Worm (Caenorhabditis elegans) whole organism, dauer: ENCODE data around the gene srt-56.

Experiments
- unc-62 ChIP-seq: sonication (generic microtip); optimal IDR thresholded peaks from 2 replicates; lab custom pipeline; 2017; ENCODE audit warnings: missing biosample characterization, missing genetic modification reagents, missing genetic modification characterization

Gene srt-56

DNA sequence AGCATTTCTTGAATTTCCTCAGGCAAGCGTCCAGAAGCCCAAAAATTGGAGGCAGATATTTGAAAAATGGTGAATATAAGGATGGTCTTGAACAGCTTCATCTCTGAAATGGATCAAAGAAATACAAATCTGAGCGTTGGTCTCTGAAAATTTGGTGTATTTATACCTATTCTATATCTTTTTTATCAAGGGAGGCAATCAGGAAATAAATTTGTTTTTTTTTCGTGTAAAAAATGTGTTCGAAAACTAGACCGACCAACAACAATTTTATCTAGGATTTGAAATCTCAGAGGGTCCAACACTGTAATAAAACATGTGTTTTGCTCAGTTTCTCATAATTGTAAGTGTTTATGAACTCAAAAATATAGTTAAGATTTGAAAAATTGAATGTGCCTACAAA is at the start of gene srt-56:
Gene srt-56 (minus strand): TSS at position 101 of the 400 bp plus-strand sequence.
- no peak for TF ChIP-seq unc-62

DNA sequence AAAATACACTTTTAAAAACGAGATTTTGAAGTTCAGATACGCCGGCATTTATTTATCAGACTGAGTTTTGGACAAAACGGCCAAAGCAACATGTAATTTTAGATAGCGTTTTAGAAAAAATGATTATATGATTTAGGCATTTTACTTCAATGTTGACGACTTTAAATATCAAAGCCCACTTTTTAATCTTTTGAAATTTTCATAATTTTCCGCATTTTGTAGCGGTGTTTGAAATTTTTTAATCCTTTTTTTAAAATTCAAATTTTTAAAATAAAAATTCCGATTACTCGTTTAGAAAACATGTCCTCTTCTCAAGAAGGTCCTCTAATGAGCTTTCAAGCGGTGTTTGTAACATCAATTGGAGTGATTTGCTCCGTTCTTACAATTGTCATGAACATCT is 48.2 kb upstream of the srt-56 start, which contains the start of gene srbc-6:
Gene srbc-6 (plus strand): TSS at position 301 of the 400 bp plus-strand sequence.
- no peak for TF ChIP-seq unc-62

DNA sequence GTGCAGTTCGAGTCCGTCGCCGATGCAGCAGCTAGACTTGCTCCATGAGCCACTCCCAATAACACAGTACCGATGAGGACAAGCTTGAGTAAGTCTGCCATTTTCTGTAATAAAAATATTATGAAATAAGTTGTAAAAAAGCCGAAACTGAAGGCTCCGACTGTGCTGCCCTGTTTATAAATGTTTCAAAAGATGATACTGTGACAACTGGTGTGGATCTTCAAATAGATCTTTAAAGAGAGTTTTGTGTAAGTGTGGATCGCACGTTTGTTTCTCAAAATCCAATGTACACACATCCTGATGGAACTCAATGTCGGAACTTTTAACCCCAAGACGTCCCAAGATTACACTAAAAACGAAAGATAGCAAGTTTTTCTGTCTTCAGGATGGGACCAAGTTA is 47.0 kb upstream of the srt-56 start, which contains the start of gene C36C5.15:
Gene C36C5.15 (minus strand): TSS at position 101 of the 400 bp plus-strand sequence.
- TF ChIP-seq unc-62, result no peak

DNA sequence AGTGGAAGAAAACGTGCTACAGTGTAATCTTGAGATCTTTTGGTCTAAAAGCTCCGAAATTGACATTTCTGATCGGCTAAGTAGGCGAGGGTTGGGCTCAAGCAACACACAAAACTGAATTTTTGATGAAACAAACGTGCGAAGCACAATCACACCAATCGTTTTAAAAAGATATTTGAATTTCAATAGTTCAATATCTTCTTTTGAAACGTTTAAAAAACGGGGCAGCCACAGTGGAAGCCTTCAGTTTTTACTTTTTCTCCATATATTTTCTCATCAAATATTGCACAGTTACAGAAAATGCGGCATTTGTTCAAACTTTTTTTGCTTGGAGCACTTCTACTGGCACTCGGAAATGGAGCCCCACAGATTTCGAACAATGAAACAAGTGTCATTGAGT is 44.6 kb upstream of the srt-56 start, which contains the start of gene C36C5.4:
Gene C36C5.4 (plus strand): TSS at position 301 of the 400 bp plus-strand sequence.
- TF ChIP-seq unc-62, result no peak

DNA sequence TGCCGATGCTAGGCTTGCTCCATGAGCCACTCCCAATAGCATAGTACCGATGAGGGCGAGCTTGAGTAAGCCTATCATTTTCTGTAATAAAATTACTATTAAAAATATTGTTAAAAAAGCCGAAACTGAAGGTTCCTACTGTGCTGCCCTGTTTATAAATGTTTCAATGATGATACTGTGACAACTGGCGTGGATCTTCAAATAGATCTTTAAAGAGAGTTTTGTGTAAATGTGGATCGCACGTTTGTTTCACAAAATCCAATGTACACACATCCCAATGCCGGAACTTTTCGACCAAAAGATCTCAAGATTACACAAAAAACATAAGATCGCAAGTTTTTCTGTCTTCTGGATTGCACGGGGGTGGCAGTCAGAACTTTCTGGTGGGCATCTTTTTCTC is 43.8 kb upstream of the srt-56 start, which contains the start of gene C36C5.14:
Gene C36C5.14 (minus strand): TSS at position 101 of the 400 bp plus-strand sequence.
- TF ChIP-seq unc-62, result no peak

DNA sequence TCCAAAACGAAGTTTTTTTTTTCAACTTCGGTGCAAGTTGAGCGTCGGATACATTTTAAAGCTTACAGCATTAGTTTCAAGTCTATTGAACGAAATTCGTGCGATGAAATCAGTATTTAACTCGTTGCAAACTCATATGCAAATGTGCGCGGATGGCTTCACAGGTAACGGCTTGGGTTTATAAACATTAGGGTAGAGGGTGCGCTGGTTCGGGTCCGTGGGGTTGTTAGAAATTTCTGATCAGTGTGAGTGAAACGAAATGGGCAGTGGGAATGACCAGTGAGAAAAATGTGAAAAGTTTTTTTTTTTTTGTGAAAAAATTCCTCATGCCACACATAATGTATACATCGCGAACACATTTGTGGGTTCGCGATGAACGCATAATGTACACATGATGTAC is 41.5 kb upstream of the srt-56 start:
- no peak for TF ChIP-seq unc-62

DNA sequence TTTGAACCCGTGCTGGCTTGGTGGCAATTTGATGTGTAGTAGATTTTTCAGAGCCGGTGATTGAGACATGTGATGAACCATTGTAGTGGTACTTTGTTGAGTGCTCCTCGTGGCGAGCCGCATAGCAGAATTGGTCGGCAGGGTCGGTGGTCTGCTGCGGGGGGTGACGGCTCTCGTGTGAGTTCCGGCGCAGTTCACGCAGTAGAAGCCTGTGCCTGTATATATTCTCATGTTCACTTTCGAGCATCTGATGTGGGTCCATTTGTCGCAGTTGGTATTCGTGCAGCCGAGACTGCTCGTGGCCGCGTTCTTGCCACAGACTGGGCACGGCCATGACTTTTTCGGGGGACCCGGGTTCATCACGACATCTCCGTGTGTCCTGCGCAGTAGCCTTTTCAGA is 40.7 kb upstream of the srt-56 start:
- no peak for TF ChIP-seq unc-62

DNA sequence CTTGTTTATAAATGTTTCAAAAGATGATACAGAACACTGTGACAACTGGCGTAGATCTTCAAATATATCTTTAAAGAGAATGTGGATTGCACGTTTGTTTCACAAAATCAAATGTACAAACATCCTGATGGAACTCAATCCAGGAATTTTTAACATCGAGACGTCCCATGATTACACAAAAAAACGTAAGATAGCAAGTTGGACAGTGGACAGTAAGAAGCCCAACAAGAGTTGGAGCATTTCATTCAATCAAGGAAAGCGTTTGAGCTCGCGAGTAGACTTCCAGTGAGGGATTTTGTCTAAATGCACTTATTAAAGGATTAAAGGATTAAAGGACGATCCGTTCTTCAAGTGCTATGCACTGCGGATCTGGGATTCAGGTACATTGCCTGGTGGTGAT is 37.6 kb upstream of the srt-56 start, which contains the start of gene C36C5.12:
Gene C36C5.12 (minus strand): TSS at position 101 of the 400 bp plus-strand sequence.
- TF ChIP-seq unc-62, result no peak

DNA sequence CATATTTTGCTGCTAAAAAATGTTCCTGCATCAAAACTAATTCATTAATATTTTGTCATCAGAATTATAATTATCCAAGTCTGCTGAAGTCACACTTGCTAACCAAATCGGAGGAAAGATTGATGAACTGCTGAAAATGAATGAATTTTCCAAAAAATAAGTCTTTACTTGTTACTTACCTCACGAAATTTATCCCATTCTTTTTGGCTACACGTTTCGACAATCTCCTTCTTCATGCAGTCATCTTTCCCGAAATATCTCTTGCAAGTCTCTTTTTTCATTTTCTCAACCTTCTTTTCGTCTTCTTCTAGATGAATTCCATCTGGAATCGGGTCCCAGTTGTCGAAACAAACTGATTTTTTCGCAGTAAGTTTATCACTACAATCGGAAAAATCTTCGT is 36.7 kb upstream of the srt-56 start:
- TF ChIP-seq unc-62, result no peak

DNA sequence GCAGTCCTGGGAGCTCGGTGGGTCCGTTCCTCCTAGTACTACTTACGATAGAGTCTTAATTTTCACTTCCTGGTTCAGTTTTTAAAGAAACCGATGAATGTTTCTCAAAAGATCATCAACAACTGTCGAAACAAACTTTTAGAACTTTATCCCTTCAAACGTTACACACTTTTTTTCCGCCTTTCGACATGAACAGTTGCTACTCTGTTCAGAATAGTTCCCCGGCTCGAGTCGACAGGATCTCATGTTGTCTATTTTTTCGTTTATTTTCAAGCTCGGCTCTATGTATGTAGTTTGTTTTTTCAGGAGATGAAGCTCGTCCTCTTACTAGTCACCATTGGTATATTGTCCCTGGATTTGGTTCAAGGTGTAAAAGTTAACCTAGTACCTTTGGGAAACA is 35.1 kb upstream of the srt-56 start, which contains the start of gene exh-1:
Gene exh-1 (plus strand): TSS at position 301 of the 400 bp plus-strand sequence.
- TF ChIP-seq unc-62, result no peak

DNA sequence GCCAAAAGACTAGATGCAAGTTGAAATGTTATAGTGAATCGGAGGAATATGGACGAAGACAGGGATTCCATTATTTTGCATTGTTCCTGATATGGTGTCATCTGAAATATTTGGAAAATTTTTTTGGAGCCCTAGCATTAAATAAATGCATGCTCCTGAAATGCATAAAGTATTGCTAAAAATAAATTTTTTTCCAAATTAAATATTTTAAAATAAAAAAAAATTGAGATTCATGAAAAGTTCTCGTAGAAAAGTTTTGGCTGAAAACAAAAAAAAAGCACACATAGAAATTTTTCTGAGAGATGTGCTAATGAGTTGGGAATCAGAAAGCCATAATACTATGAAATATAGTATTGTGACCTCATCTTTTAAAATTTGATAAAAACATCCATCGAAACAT is 33.4 kb upstream of the srt-56 start, which contains the start of gene srab-7:
Gene srab-7 (minus strand): TSS at position 101 of the 400 bp plus-strand sequence.
- no peak for TF ChIP-seq unc-62

DNA sequence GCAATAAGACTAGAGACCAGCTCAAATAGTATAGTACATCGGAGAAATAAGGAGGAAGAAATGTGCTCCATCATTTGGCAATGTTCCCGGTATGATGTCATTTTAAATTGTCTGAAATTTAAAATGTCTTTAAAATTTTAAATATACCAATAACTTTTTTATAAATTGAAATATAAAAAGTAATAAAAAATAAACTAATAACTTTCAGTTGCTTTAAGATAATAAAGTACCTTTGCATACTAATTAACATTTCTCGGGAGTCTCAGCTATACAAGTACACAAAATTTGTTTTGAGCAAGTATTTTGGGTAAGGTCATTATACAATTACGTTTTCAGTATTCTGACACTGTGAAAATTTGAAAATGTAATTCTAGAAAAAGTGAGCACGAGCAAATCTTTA is 30.2 kb upstream of the srt-56 start, which contains the start of gene srab-6:
Gene srab-6 (minus strand): TSS at position 101 of the 400 bp plus-strand sequence.
- TF ChIP-seq unc-62, result no peak

DNA sequence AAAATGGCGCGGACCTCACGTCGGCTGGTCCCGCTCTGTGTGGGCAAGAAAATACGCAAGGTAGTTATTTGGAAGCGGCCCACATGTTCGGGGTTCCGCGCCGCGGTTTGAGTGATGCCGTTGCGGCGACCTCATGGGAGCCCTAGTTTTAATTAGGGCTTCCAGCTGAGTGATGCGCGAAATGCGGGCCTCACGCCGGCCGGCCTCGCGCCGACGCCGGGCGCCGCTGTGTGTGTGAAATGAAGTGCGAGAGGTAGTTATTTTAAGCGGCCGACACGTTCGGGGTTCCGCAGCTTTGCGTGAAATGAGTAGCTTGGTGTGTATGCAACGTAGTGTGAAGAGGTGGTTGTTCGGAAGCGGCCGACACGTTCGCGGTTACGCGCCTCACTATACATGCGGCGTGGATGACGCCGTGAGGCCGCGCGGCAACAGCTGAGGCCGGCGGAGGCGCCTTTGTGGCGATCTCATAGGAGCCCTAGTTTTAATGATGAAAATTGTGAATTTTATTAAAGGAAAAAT is 28.3 kb upstream of the srt-56 start:
- no peak for TF ChIP-seq unc-62

DNA sequence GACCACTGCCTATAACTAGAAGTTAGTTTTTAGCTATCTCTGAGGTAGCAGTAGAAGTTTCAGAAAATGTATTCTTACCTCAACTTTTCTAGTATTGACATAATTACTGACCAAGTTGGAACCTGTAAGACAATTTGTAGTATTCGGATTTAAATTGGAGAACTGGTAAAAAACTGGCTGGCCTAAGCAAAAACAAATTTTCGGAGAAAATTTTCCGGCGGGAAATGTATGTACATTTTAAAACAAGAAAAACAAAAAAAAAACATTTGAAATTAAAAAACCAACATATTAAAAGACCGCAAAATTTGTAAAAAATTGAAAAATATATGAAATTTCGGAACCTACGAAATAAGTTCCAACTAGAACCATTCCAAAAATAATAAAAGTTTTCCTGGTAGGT is 25.3 kb upstream of the srt-56 start, which contains the start of gene srab-11:
Gene srab-11 (minus strand): TSS at position 101 of the 400 bp plus-strand sequence.
- TF ChIP-seq unc-62, result no peak

DNA sequence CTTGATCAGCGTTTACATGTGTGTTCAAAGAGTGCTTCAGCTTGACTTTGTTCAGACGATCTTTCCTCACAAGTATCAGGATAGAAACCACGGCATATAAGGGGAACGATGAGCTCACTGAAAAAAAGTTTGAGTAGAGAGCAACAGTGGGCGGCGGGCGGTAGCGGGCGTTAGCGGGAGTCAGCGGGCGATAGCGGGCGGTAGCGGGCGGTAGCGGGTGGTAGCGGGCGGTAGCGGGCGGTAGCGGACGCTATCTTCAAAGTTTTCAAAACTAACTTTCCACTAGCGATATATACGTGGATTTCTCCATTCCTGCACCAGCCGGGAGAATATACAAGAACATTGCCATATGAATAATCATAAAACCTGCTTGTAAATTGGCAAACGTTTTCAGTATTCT is 23.6 kb upstream of the srt-56 start:
- TF ChIP-seq unc-62, result no peak

DNA sequence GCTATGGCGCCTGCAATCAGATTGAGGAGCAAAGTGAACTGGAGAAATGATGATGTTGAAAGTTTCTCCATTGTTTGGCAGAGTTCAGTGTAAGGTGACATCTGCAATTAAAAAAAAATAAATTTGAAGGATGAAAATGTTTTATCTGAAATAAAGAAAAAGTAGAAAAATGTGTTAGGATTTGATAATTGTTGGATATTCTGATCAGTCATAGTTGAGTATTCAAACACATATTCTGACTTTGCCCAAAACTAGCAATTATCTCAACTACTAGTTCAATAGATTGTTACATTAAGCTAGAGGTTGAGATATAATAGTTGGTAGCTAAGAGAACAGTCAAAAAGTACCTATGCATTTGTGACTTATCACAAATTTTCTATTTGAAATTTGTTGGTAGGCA is 22.9 kb upstream of the srt-56 start, which contains the start of gene srab-10:
Gene srab-10 (minus strand): TSS at position 101 of the 400 bp plus-strand sequence.
- no peak for TF ChIP-seq unc-62

DNA sequence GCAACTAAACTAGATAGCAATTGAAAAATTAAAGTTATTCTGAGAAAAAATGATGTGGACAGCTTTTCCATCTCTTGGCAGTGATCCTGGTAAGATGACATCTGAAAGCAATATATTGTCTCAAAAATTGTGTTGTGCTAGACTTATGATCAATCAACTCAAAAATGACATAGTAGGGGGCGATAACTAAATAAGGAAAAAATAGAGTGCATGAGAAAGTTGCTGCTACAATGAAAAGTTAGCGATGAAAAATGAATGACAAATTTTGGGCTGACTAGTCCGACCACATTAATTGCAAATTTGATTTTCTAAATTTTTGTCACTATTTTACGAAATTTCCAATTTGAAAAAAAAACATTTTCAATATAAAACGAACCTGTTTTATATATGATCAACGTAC is 19.5 kb upstream of the srt-56 start, which contains the start of gene srab-9:
Gene srab-9 (minus strand): TSS at position 101 of the 400 bp plus-strand sequence.
- TF ChIP-seq unc-62, result no peak

DNA sequence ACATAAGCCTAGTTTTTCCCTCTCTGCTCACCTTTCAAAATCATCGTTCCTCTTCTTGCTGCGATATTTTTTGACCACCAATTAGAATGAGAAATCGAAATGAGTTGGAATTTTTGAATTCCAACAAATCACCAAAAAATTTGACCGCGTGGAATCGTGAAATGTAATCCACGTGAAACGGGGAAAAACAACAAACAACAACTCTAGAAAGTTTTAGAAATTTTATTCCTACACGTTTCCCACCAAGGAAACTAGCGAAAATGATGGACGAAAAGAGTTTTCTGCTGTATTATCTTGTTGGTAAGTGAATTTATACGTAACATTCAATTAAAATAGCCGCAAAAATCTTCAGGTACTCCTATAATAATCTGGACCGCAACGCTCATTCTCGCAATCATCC is 16.8 kb upstream of the srt-56 start, which contains the start of the genes irld-3 and F02C9.1:
Gene irld-3 (minus strand): TSS at position 101 of the 400 bp plus-strand sequence.
Gene F02C9.1 (plus strand): TSS at position 216 of the 400 bp plus-strand sequence.
- TF ChIP-seq unc-62, result no peak
